Fruit fly (Drosophila melanogaster): ENCODE results near the gene Dnaaf5.

Gene Dnaaf5

dm6 chr3R:14308801-14309217 is 52.8 kb downstream of the Dnaaf5 start, which contains the start of gene Polr2I (continued):
- TF ChIP-seq CG16815 (GFP tag; optimal IDR thresholded peaks at IDR 0.05) = peak; percentile 16
- TF ChIP-seq CG11093 (GFP tag; IDR thresholded peaks at IDR 0.05) = no peak
- no peak for TF ChIP-seq Pdp1 (GFP tag; optimal IDR thresholded peaks at IDR 0.05)
- peak; percentile 28; the same call in 1 of the 2 replicates for TF ChIP-seq Atf6 (GFP tag; IDR thresholded peaks at IDR 0.05)
- TF ChIP-seq CG18599 (GFP tag; optimal IDR thresholded peaks at IDR 0.05) = no peak
- TF ChIP-seq H2.0 (GFP tag; IDR thresholded peaks at IDR 0.05) = peak; percentile 20; the same call in 1 of the 2 replicates
- no peak for TF ChIP-seq Ets65A (GFP tag)
- TF ChIP-seq bsh (GFP tag; optimal IDR thresholded peaks at IDR 0.05) = no peak
- no peak for TF ChIP-seq unc-4 (GFP tag; IDR thresholded peaks at IDR 0.05; ENCODE audit: partially characterized antibody)
- no peak for TF ChIP-seq scrt (GFP tag; optimal IDR thresholded peaks at IDR 0.05)
- no peak for TF ChIP-seq CkIIα-i1 (GFP tag; IDR thresholded peaks at IDR 0.05)
- no peak for TF ChIP-seq dan (GFP tag; IDR thresholded peaks at IDR 0.05)
- TF ChIP-seq CG1529 (GFP tag; optimal IDR thresholded peaks at IDR 0.05) = no peak
- no peak for TF ChIP-seq croc (GFP tag; conservative IDR thresholded peaks at IDR 0.05)
- TF ChIP-seq CG5180 (GFP tag; optimal IDR thresholded peaks at IDR 0.05) = no peak
- no peak for TF ChIP-seq CG34376 (GFP tag; optimal IDR thresholded peaks at IDR 0.05)
- TF ChIP-seq zen (tag; optimal IDR thresholded peaks at IDR 0.05) = peak; percentile 36
- no peak for TF ChIP-seq kay (GFP tag; optimal IDR thresholded peaks at IDR 0.05)
- TF ChIP-seq CG7556 (GFP tag; optimal IDR thresholded peaks at IDR 0.05) = peak; percentile 37
- no peak for TF ChIP-seq CG11456 (GFP tag; IDR thresholded peaks at IDR 0.05)
- TF ChIP-seq pita (GFP tag; optimal IDR thresholded peaks at IDR 0.05) = no peak
- no peak for TF ChIP-seq Trl (optimal IDR thresholded peaks at IDR 0.05)
- no peak for TF ChIP-seq Trl (GFP tag; optimal IDR thresholded peaks at IDR 0.05)
- TF ChIP-seq CG11695 (GFP tag; IDR thresholded peaks at IDR 0.05) = no peak
- TF ChIP-seq sc (optimal IDR thresholded peaks at IDR 0.05) = no peak
- TF ChIP-seq sc (GFP tag; optimal IDR thresholded peaks at IDR 0.05) = no peak
- TF ChIP-seq eyg (GFP tag; optimal IDR thresholded peaks at IDR 0.05) = no peak
- peak; percentile 28 for TF ChIP-seq fd96Cb (tag; optimal IDR thresholded peaks at IDR 0.05)
- no peak for TF ChIP-seq Sox100B (GFP tag; optimal IDR thresholded peaks at IDR 0.05)
- TF ChIP-seq CG17328 (GFP tag; IDR thresholded peaks at IDR 0.05) = no peak
- no peak for TF ChIP-seq CG2889 (GFP tag; IDR thresholded peaks at IDR 0.05)
- TF ChIP-seq CTCF (GFP tag; optimal IDR thresholded peaks at IDR 0.05) = no peak
- TF ChIP-seq emc (GFP tag; optimal IDR thresholded peaks at IDR 0.05) = no peak
- TF ChIP-seq CG3281 (GFP tag; optimal IDR thresholded peaks at IDR 0.05) = peak; percentile 22
- TF ChIP-seq MESR4 (GFP tag; optimal IDR thresholded peaks at IDR 0.05) = peak; percentile 37
- no peak for TF ChIP-seq Deaf1 (tag; optimal IDR thresholded peaks at IDR 0.05)
- TF ChIP-seq CG8281 (tag; optimal IDR thresholded peaks at IDR 0.05) = no peak
- no peak for TF ChIP-seq CG7987 (GFP tag; optimal IDR thresholded peaks at IDR 0.05)
- no peak for TF ChIP-seq Atf-2 (GFP tag; optimal IDR thresholded peaks at IDR 0.05)
- TF ChIP-seq Fer2 (tag; optimal IDR thresholded peaks at IDR 0.05) = no peak
- peak; percentile 30 for TF ChIP-seq BEAF-32 (GFP tag; optimal IDR thresholded peaks at IDR 0.05)
- no peak for TF ChIP-seq otp (GFP tag; IDR thresholded peaks at IDR 0.05)
- peak; percentile 23 for TF ChIP-seq CG10267 (tag; optimal IDR thresholded peaks at IDR 0.05)
- no peak for TF ChIP-seq CG33557 (GFP tag; optimal IDR thresholded peaks at IDR 0.05)
- TF ChIP-seq CG7786 (GFP tag; optimal IDR thresholded peaks at IDR 0.05) = no peak
- peak; percentile 26 for TF ChIP-seq CG15696 (tag; optimal IDR thresholded peaks at IDR 0.05)
- no peak for TF ChIP-seq pho (GFP tag; optimal IDR thresholded peaks at IDR 0.05)
- no peak for TF ChIP-seq so (GFP tag; IDR thresholded peaks at IDR 0.05)
- no peak for TF ChIP-seq kni (GFP tag; optimal IDR thresholded peaks at IDR 0.05)
- no peak for TF ChIP-seq CG7745 (tag; optimal IDR thresholded peaks at IDR 0.05)
- no peak for TF ChIP-seq tll (GFP tag; optimal IDR thresholded peaks at IDR 0.05)
- no peak for TF ChIP-seq ato (GFP tag; IDR thresholded peaks at IDR 0.05; ENCODE audit: partially characterized antibody)
